Worm (Caenorhabditis elegans) whole organism, young adult: Measurements from ENCODE around the gene Y54E2A.10.

Experiments used
- B0019.2 ChIP-seq: fragments of 200-800 bp; sonication (Bioruptor generic); conservative IDR thresholded peaks from 2 replicates; pipeline ENCODE4 v1.3.6; 2022; ENCODE audit warnings: missing genetic modification reagents, missing genetic modification characterization, missing compliant biosample characterization
- D2030.7 ChIP-seq: fragments of 200-800 bp; sonication (Bioruptor generic); IDR thresholded peaks from 2 replicates; pipeline ENCODE4 v1.3.6; 2022; ENCODE audit warnings: missing genetic modification reagents, missing genetic modification characterization, missing compliant biosample characterization
- F10E7.11 ChIP-seq: sonication (generic microtip); optimal IDR thresholded peaks from 2 replicates; lab custom pipeline; 2017; ENCODE audit warnings: mild to moderate bottlenecking, missing genetic modification characterization, moderate library complexity, missing compliant biosample characterization
- F33H1.4 ChIP-seq: fragments of 200-800 bp; sonication (Bioruptor generic); IDR thresholded peaks from 2 replicates; pipeline ENCODE4 v1.3.6; 2022; ENCODE audit warnings: missing genetic modification reagents, missing genetic modification characterization, missing compliant biosample characterization
- F49E8.2 ChIP-seq: sonication (generic microtip); optimal IDR thresholded peaks from 3 replicates; lab custom pipeline; 2017; ENCODE audit warnings: missing genetic modification characterization, mild to moderate bottlenecking, missing compliant biosample characterization, antibody characterized with exemption, moderate library complexity; ENCODE audit not compliant: insufficient read depth
- F52B5.7 ChIP-seq: sonication (generic microtip); optimal IDR thresholded peaks from 2 replicates; lab custom pipeline; 2016; ENCODE audit warnings: mild to moderate bottlenecking, missing genetic modification characterization, missing compliant biosample characterization
- F57C9.4 ChIP-seq: sonication (generic microtip); optimal IDR thresholded peaks from 2 replicates; lab custom pipeline; 2017; ENCODE audit warnings: mild to moderate bottlenecking, missing genetic modification characterization, missing compliant biosample characterization
- K12H6.12 ChIP-seq: fragments of 200-800 bp; sonication (Bioruptor generic); optimal IDR thresholded peaks from 2 replicates; lab custom pipeline; 2018; ENCODE audit warnings: mild to moderate bottlenecking, missing genetic modification characterization, missing compliant biosample characterization
- T26A5.8 ChIP-seq: sonication (generic microtip); optimal IDR thresholded peaks from 2 replicates; lab custom pipeline; 2016; ENCODE audit warnings: missing genetic modification characterization, missing compliant biosample characterization
- Y79H2A.3 ChIP-seq: fragments of 200-800 bp; sonication (Bioruptor generic); conservative IDR thresholded peaks from 2 replicates; pipeline ENCODE4 v1.3.6; 2022; ENCODE audit warnings: missing genetic modification reagents, missing genetic modification characterization, missing compliant biosample characterization
- Y95B8A.8 ChIP-seq: fragments of 200-800 bp; sonication (Bioruptor generic); IDR thresholded peaks from 2 replicates; pipeline ENCODE4 v1.3.6; 2022; ENCODE audit warnings: missing genetic modification reagents, missing genetic modification characterization, missing compliant biosample characterization
- aptf-3 ChIP-seq: fragments of 200-800 bp; sonication (Bioruptor generic); IDR thresholded peaks from 2 replicates; pipeline ENCODE4 v1.3.6; 2022; ENCODE audit warnings: missing genetic modification characterization, missing compliant biosample characterization
- attf-5 ChIP-seq: fragments of 200-800 bp; sonication (Bioruptor generic); optimal IDR thresholded peaks from 2 replicates; lab custom pipeline; 2018; ENCODE audit warnings: mild to moderate bottlenecking, missing genetic modification characterization, missing compliant biosample characterization
- bed-2 ChIP-seq: fragments of 200-800 bp; sonication (Bioruptor generic); IDR thresholded peaks from 2 replicates; pipeline ENCODE4 v1.3.6; 2022; ENCODE audit warnings: missing genetic modification reagents, missing genetic modification characterization, missing compliant biosample characterization
- ceh-100 ChIP-seq: fragments of 200-800 bp; sonication (Bioruptor generic); IDR thresholded peaks from 2 replicates; pipeline ENCODE4 v1.3.6; 2022; ENCODE audit warnings: missing genetic modification reagents, missing genetic modification characterization, missing compliant biosample characterization
- ceh-40 ChIP-seq: fragments of 200-800 bp; sonication (Bioruptor generic); IDR thresholded peaks from 2 replicates; pipeline ENCODE4 v1.3.6; 2022; ENCODE audit warnings: missing genetic modification characterization, missing compliant biosample characterization
- dox-1 ChIP-seq: fragments of 200-800 bp; sonication (Bioruptor generic); IDR thresholded peaks from 2 replicates; pipeline ENCODE4 v1.3.6; 2022; ENCODE audit warnings: missing genetic modification reagents, missing genetic modification characterization, missing compliant biosample characterization
- efl-1 ChIP-seq: fragments of 150-350 bp; optimal IDR thresholded peaks from 2 replicates; lab custom pipeline; 2014; ENCODE audit warnings: missing biosample characterization, missing genetic modification reagents, missing genetic modification characterization
- egrh-3 ChIP-seq: fragments of 200-800 bp; sonication (Bioruptor generic); IDR thresholded peaks from 2 replicates; pipeline ENCODE4 v1.3.6; 2022; ENCODE audit warnings: missing genetic modification reagents, missing genetic modification characterization, missing compliant biosample characterization
- gei-17 ChIP-seq: fragments of 200-800 bp; sonication (Bioruptor generic); optimal IDR thresholded peaks from 2 replicates; lab custom pipeline; 2018; ENCODE audit warnings: mild to moderate bottlenecking, missing genetic modification characterization, missing compliant biosample characterization
- him-1 ChIP-seq: sonication (generic microtip); optimal IDR thresholded peaks from 2 replicates; lab custom pipeline; 2016; ENCODE audit warnings: missing genotype, missing genetic modification reagents, missing genetic modification characterization, missing compliant biosample characterization
- let-526 ChIP-seq: fragments of 200-800 bp; sonication (Bioruptor generic); IDR thresholded peaks from 2 replicates; pipeline ENCODE4 v1.3.6; 2022; ENCODE audit warnings: missing genetic modification reagents, missing genetic modification characterization, missing compliant biosample characterization
- lin-54 ChIP-seq: fragments of 200-800 bp; sonication (Bioruptor generic); optimal IDR thresholded peaks from 2 replicates; lab custom pipeline; 2018; ENCODE audit warnings: mild to moderate bottlenecking, missing genetic modification characterization, missing compliant biosample characterization
- lsl-1 ChIP-seq: fragments of 200-800 bp; sonication (Bioruptor generic); optimal IDR thresholded peaks from 2 replicates; lab custom pipeline; 2018; ENCODE audit warnings: mild to moderate bottlenecking, missing genetic modification characterization, moderate library complexity, missing compliant biosample characterization
- madf-3 ChIP-seq: fragments of 200-800 bp; sonication (Bioruptor generic); IDR thresholded peaks from 2 replicates; pipeline ENCODE4 v1.3.6; 2022; ENCODE audit warnings: missing genetic modification reagents, missing genetic modification characterization, missing compliant biosample characterization
- madf-6 ChIP-seq: fragments of 200-800 bp; sonication (Bioruptor generic); IDR thresholded peaks from 2 replicates; pipeline ENCODE4 v1.3.6; 2022; ENCODE audit warnings: missing genetic modification reagents, missing genetic modification characterization, missing compliant biosample characterization
- madf-8 ChIP-seq: fragments of 200-800 bp; sonication (Bioruptor generic); conservative IDR thresholded peaks from 2 replicates; pipeline ENCODE4 v1.3.6; 2022; ENCODE audit warnings: missing genetic modification reagents, missing genetic modification characterization, missing compliant biosample characterization
- mcd-1 ChIP-seq: fragments of 200-800 bp; sonication (Bioruptor generic); IDR thresholded peaks from 2 replicates; pipeline ENCODE4 v1.3.6; 2022; ENCODE audit warnings: missing genetic modification reagents, missing genetic modification characterization, missing compliant biosample characterization
- mes-4 ChIP-seq: sonication (generic microtip); optimal IDR thresholded peaks from 2 replicates; lab custom pipeline; 2016; ENCODE audit warnings: missing genotype, missing genetic modification characterization, missing compliant biosample characterization
- repo-1 ChIP-seq: sonication (generic microtip); optimal IDR thresholded peaks from 2 replicates; lab custom pipeline; 2017; ENCODE audit warnings: mild to moderate bottlenecking, missing genetic modification characterization, missing compliant biosample characterization
- snpc-4 ChIP-seq, 5 experiments: fragments of 150-350 bp in 1 of 5; sonication (generic microtip) in 4 of 5; optimal IDR thresholded peaks; 2 replicates each; lab custom pipeline; 2014 to 2018; ENCODE audit warnings: missing genetic modification characterization in 5 of 5, missing biosample characterization in 3 of 5, antibody characterized with exemption in 2 of 5, mild to moderate bottlenecking in 2 of 5, missing compliant biosample characterization in 2 of 5, missing genotype in 2 of 5, moderate library complexity in 2 of 5, missing genetic modification reagents in 1 of 5
- somi-1 ChIP-seq: fragments of 200-800 bp; sonication (Bioruptor generic); optimal IDR thresholded peaks from 2 replicates; lab custom pipeline; 2018; ENCODE audit warnings: mild to moderate bottlenecking, missing genetic modification characterization, missing compliant biosample characterization
- unc-130 ChIP-seq: sonication (generic microtip); optimal IDR thresholded peaks from 2 replicates; lab custom pipeline; 2016; ENCODE audit warnings: missing genetic modification reagents, missing genetic modification characterization, missing compliant biosample characterization
- xnd-1 ChIP-seq: sonication (generic microtip); optimal IDR thresholded peaks from 2 replicates; lab custom pipeline; 2016; ENCODE audit warnings: missing genotype, missing genetic modification reagents, missing genetic modification characterization, missing compliant biosample characterization
- zfh-2 ChIP-seq: fragments of 200-800 bp; sonication (Bioruptor generic); conservative IDR thresholded peaks from 2 replicates; pipeline ENCODE4 v1.3.6; 2022; ENCODE audit warnings: missing genetic modification reagents, missing genetic modification characterization, missing compliant biosample characterization
- ztf-22 ChIP-seq: fragments of 200-800 bp; sonication (Bioruptor generic); optimal IDR thresholded peaks from 2 replicates; lab custom pipeline; 2018; ENCODE audit warnings: mild to moderate bottlenecking, missing genetic modification characterization, moderate library complexity, missing compliant biosample characterization

The Y54E2A.10 gene

DNA sequence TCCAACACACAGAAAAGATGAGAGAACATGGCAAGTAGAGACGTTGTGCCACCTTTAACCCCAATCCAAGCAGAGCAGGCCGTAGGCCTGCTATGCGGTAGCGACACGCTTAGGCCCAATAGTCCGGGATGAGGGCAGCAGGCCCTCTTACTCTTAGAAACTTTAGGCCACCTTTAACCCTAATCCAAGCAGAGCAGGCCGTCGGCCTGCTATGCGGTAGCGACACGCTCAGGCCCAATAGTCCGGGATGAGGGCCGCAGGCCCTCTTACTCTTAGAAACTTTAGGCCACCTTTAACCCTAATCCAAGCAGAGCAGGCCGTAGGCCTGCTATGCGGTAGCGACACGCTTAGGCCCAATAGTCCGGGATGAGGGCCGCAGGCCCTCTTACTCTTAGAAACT, 25.2 kb upstream of the Y54E2A.10 start:
- TF ChIP-seq aptf-3 = 0 out of 2 replicates have a peak, but pooled peaks have one; percentile 66

DNA sequence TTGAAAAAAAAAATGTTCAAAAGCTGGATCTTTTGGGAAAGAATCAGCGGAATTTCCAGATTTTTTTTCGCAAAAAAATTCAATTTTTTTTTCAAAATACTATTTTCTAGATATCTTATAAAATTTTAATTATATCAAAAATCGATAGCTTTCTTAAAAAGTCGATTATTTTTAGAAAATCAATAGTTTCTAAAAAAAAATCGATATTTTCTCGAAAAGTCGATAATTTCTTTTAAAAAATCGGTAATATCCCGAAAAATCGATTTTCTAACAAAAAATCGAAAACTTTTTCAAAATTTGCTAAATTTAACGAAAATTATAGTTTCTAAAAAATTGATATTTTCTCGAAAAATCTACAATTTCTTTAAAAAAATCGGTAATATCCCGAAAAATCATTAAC, 22.0 kb upstream of the Y54E2A.10 start:
- TF ChIP-seq F57C9.4 (no peak), F10E7.11 (tag; lab: Kevin White, UChicago) (no peak), T26A5.8 (tag; lab: Kevin White, UChicago) (no peak), Y95B8A.8 (GFP tag; lab: Robert Waterston, UW) (no peak), ceh-100 (GFP tag; lab: Robert Waterston, UW) (no peak), gei-17 (no peak), madf-3 (GFP tag; lab: Robert Waterston, UW) (no peak), Y79H2A.3 (GFP tag; lab: Robert Waterston, UW) (no peak), bed-2 (GFP tag; lab: Robert Waterston, UW) (no peak), let-526 (GFP tag; lab: Robert Waterston, UW) (no peak), attf-5 (no peak)

DNA sequence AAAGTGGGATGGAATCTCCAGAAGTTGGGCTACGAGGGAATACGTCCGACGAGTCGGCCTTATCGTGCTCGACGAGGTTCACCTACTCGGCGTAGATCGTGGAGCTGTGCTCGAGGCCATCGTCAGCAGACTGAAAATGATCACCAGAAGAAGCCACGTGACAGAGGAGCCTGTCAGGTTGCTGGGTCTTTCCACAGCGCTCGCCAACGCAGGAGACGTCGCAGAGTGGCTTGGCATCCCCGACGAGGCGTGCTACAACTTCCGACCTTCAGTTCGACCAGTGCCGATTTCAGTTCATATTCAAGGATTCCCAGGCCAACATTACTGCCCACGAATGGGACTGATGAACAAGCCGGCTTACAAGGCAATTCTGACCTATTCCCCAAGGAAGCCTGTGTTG, 19.8 kb upstream of the Y54E2A.10 start:
- no peak for TF ChIP-seq repo-1
- TF ChIP-seq zfh-2 (GFP tag; lab: Robert Waterston, UW) = peak; percentile 59; the same call in 1 of the 2 replicates

ce11 chrII:14772113-14772512, 18.7 kb upstream of the Y54E2A.10 start:
- TF ChIP-seq zfh-2 (GFP tag; lab: Robert Waterston, UW) (peak; percentile 73), ceh-40 (GFP tag; lab: Robert Waterston, UW) (no peak)
- TF ChIP-seq, all 124 proteins: peak for 1

ce11 chrII:14772956-14773788, 17.7 kb upstream of the Y54E2A.10 start, which contains the start of gene Y54E2A.7:
Gene Y54E2A.7, minus strand, starts transcription at chrII:14773006.
- TF ChIP-seq B0019.2 (GFP tag; lab: Robert Waterston, UW) (no peak), K12H6.12 (tag; lab: Kevin White, UChicago) (no peak), ztf-22 (no peak), mes-4 (no peak), snpc-4 (GFP tag; optimal IDR thresholded peaks at IDR 0.05; lab: Kevin White, UChicago) (no peak), snpc-4 (tag; optimal IDR thresholded peaks at IDR 0.05; lab: Kevin White, UChicago) (peak in 2 of 4 experiments; percentile 85 to 88)

ce11 chrII:14778092-14778491, 12.8 kb upstream of the Y54E2A.10 start, which contains the start of gene Y54E2A.8:
Gene Y54E2A.8, plus strand, starts transcription at chrII:14778345.
- TF ChIP-seq egrh-3 (GFP tag; lab: Robert Waterston, UW) (no peak), F49E8.2 (tag; lab: Kevin White, UChicago) (peak; percentile 16), D2030.7 (GFP tag; lab: Robert Waterston, UW) (peak; percentile 38; the same call in 1 of the 2 replicates), lin-54 (peak; percentile 40), dox-1 (GFP tag; lab: Robert Waterston, UW) (0 out of 2 replicates have a peak, but pooled peaks have one; percentile 13), snpc-4 (GFP tag; optimal IDR thresholded peaks at IDR 0.05; lab: Kevin White, UChicago) (no peak), snpc-4 (tag; optimal IDR thresholded peaks at IDR 0.05; lab: Kevin White, UChicago) (peak in 3 of 4 experiments; percentile 21 to 23 (median 22)), unc-130 (GFP tag; lab: Kevin White, UChicago) (peak; percentile 5), lsl-1 (peak; percentile 93), madf-8 (peak; percentile 82), mcd-1 (GFP tag; lab: Robert Waterston, UW) (peak; percentile 41; the same call in 1 of the 2 replicates), zfh-2 (GFP tag; lab: Robert Waterston, UW) (no peak), him-1 (tag; lab: Kevin White, UChicago) (peak; percentile 94), somi-1 (GFP tag; lab: Kevin White, UChicago) (no peak), F33H1.4 (GFP tag; lab: Robert Waterston, UW) (peak; percentile 91), xnd-1 (tag; lab: Kevin White, UChicago) (peak; percentile 90), madf-6 (GFP tag; lab: Robert Waterston, UW) (peak; percentile 92), F52B5.7 (tag; lab: Kevin White, UChicago) (no peak), efl-1 (GFP tag; lab: Kevin White, UChicago) (peak; percentile 46)
